Worm (Caenorhabditis elegans) whole organism, mixed stage, embryonic: ENCODE measurements around the gene lys-4.

ENCODE experiments used
- M03D4.4 ChIP-seq: sonication (generic microtip); optimal IDR thresholded peaks from 2 replicates; lab custom pipeline; 2017; ENCODE audit warnings: mild to moderate bottlenecking, missing genetic modification characterization, missing compliant biosample characterization
- bed-3 ChIP-seq: fragments of 200-800 bp; sonication (Bioruptor generic); optimal IDR thresholded peaks from 3 replicates; lab custom pipeline; 2018; ENCODE audit warnings: mild to moderate bottlenecking, missing genetic modification characterization, moderate library complexity, missing compliant biosample characterization
- blmp-1 ChIP-seq: fragments of 150-350 bp; optimal IDR thresholded peaks from 2 replicates; lab custom pipeline; 2014; ENCODE audit warnings: missing biosample characterization, missing genetic modification characterization
- ceh-39 ChIP-seq: fragments of 150-350 bp; optimal IDR thresholded peaks from 2 replicates; lab custom pipeline; 2014; ENCODE audit warnings: missing biosample characterization, missing genetic modification characterization
- ceh-43 ChIP-seq: fragments of 200-800 bp; sonication (Bioruptor generic); optimal IDR thresholded peaks from 2 replicates; lab custom pipeline; 2018; ENCODE audit warnings: mild to moderate bottlenecking, missing genetic modification characterization, moderate library complexity, missing compliant biosample characterization
- ceh-83 ChIP-seq: fragments of 200-800 bp; sonication (Bioruptor generic); optimal IDR thresholded peaks from 2 replicates; lab custom pipeline; 2018; ENCODE audit warnings: mild to moderate bottlenecking, missing genetic modification characterization, missing compliant biosample characterization
- ces-1 ChIP-seq: fragments of 150-350 bp; optimal IDR thresholded peaks from 2 replicates; lab custom pipeline; 2014; ENCODE audit warnings: missing biosample characterization, missing genetic modification reagents, missing genetic modification characterization
- cnd-1 ChIP-seq: fragments of 200-800 bp; sonication (Bioruptor generic); optimal IDR thresholded peaks from 2 replicates; lab custom pipeline; 2018; ENCODE audit warnings: mild to moderate bottlenecking, missing genetic modification characterization, missing compliant biosample characterization
- drap-1 ChIP-seq: fragments of 200-800 bp; sonication (Bioruptor generic); optimal IDR thresholded peaks from 3 replicates; lab custom pipeline; 2018; ENCODE audit warnings: mild to moderate bottlenecking, missing genetic modification characterization, missing compliant biosample characterization
- elt-1 ChIP-seq: sonication (generic microtip); optimal IDR thresholded peaks from 2 replicates; lab custom pipeline; 2017; ENCODE audit warnings: missing genetic modification characterization, mild to moderate bottlenecking, missing compliant biosample characterization, antibody characterized with exemption, moderate library complexity, borderline replicate concordance; ENCODE audit not compliant: insufficient read depth
- elt-3 ChIP-seq: fragments of 150-350 bp; optimal IDR thresholded peaks from 2 replicates; lab custom pipeline; 2014; ENCODE audit warnings: missing biosample characterization, missing genetic modification characterization
- flh-1 ChIP-seq: fragments of 200-800 bp; sonication (Bioruptor generic); optimal IDR thresholded peaks from 2 replicates; lab custom pipeline; 2018; ENCODE audit warnings: mild to moderate bottlenecking, missing genetic modification characterization, moderate library complexity, missing compliant biosample characterization
- ham-2 ChIP-seq: fragments of 200-800 bp; sonication (Bioruptor generic); optimal IDR thresholded peaks from 2 replicates; lab custom pipeline; 2018; ENCODE audit warnings: mild to moderate bottlenecking, missing genetic modification characterization, missing compliant biosample characterization
- hlh-1 ChIP-seq: fragments of 150-350 bp; optimal IDR thresholded peaks from 2 replicates; lab custom pipeline; 2014; ENCODE audit warnings: missing biosample characterization, missing genetic modification reagents, missing genetic modification characterization
- lin-13 ChIP-seq: fragments of 150-350 bp; optimal IDR thresholded peaks from 2 replicates; lab custom pipeline; 2014; ENCODE audit warnings: missing biosample characterization, missing genetic modification characterization
- lin-32 ChIP-seq: fragments of 200-800 bp; sonication (Bioruptor generic); optimal IDR thresholded peaks from 2 replicates; lab custom pipeline; 2018; ENCODE audit warnings: mild to moderate bottlenecking, missing genetic modification characterization, missing compliant biosample characterization
- lsy-2 ChIP-seq: fragments of 150-350 bp; optimal IDR thresholded peaks from 2 replicates; lab custom pipeline; 2014; ENCODE audit warnings: missing biosample characterization, missing genetic modification characterization
- mab-5 ChIP-seq: fragments of 150-350 bp; optimal IDR thresholded peaks from 2 replicates; lab custom pipeline; 2014; ENCODE audit warnings: missing biosample characterization, missing genetic modification characterization
- mep-1 ChIP-seq: fragments of 150-350 bp; optimal IDR thresholded peaks from 2 replicates; lab custom pipeline; 2017; ENCODE audit warnings: missing biosample characterization, missing genetic modification reagents, missing genetic modification characterization, inconsistent platforms
- mls-2 ChIP-seq: sonication (generic microtip); optimal IDR thresholded peaks from 2 replicates; lab custom pipeline; 2016; ENCODE audit warnings: mild to moderate bottlenecking, missing genetic modification characterization, moderate library complexity, missing compliant biosample characterization
- nhr-12 ChIP-seq: fragments of 150-350 bp; optimal IDR thresholded peaks from 2 replicates; lab custom pipeline; 2014; ENCODE audit warnings: missing biosample characterization, missing genetic modification characterization
- nhr-2 ChIP-seq: fragments of 150-350 bp; optimal IDR thresholded peaks from 2 replicates; lab custom pipeline; 2014; ENCODE audit warnings: missing biosample characterization, missing genetic modification characterization
- nhr-237 ChIP-seq: fragments of 150-350 bp; optimal IDR thresholded peaks from 2 replicates; lab custom pipeline; 2014; ENCODE audit warnings: missing biosample characterization, missing genetic modification characterization
- nhr-28 ChIP-seq: fragments of 150-350 bp; optimal IDR thresholded peaks from 2 replicates; lab custom pipeline; 2014; ENCODE audit warnings: missing biosample characterization, missing genetic modification characterization
- nhr-76 ChIP-seq: sonication (generic microtip); optimal IDR thresholded peaks from 2 replicates; lab custom pipeline; 2017; ENCODE audit warnings: missing biosample characterization, missing genetic modification characterization
- pha-4 ChIP-seq: fragments of 150-350 bp; optimal IDR thresholded peaks from 2 replicates; lab custom pipeline; 2018; ENCODE audit warnings: missing biosample characterization, missing genetic modification reagents, missing genetic modification characterization
- sem-2 ChIP-seq: fragments of 200-800 bp; sonication (Bioruptor generic); optimal IDR thresholded peaks from 2 replicates; lab custom pipeline; 2018; ENCODE audit warnings: mild to moderate bottlenecking, missing genetic modification characterization, missing compliant biosample characterization
- snpc-4 ChIP-seq: fragments of 150-350 bp; optimal IDR thresholded peaks from 2 replicates; lab custom pipeline; 2014; ENCODE audit warnings: missing biosample characterization, missing genetic modification characterization
- sptf-1 ChIP-seq: sonication (generic microtip); optimal IDR thresholded peaks from 2 replicates; lab custom pipeline; 2017; ENCODE audit warnings: mild to moderate bottlenecking, missing genetic modification characterization, moderate library complexity, missing compliant biosample characterization
- unc-120 ChIP-seq: sonication (generic microtip); optimal IDR thresholded peaks from 2 replicates; lab custom pipeline; 2017; ENCODE audit warnings: missing genetic modification characterization, missing compliant biosample characterization; ENCODE audit not compliant: poor library complexity, severe bottlenecking
- unc-62 ChIP-seq: fragments of 150-350 bp; optimal IDR thresholded peaks from 2 replicates; lab custom pipeline; 2014; ENCODE audit warnings: missing biosample characterization, missing genetic modification reagents, missing genetic modification characterization
- ztf-11 ChIP-seq: fragments of 150-350 bp; optimal IDR thresholded peaks from 2 replicates; lab custom pipeline; 2014; ENCODE audit warnings: missing biosample characterization, missing genetic modification characterization

The lys-4 gene

DNA sequence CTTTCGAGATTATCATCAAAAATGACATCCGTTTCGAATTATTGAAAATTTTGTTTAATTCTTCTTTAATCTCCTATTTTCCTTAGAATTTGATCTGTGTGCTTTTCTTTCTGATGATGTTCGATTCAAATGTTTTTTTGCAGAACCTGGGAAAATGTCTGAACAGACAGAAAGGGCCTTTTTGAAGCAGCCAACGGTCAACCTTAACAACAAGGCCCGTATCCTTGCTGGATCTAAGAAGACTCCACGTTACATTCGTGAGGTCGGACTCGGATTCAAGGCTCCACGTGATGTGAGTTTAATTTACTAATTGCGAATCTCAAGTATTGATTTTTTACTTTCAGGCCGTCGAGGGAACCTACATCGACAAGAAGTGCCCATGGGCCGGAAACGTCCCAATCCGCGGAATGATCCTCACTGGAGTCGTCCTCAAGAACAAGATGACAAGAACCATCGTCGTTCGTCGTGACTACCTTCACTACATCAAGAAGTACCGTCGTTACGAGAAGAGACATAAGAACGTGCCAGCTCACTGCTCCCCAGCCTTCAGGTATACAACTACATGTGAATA is 20.4 kb downstream of the lys-4 start, which contains the start of gene rps-11:
Gene rps-11 (plus strand): TSS at position 144 of the 571 bp plus-strand sequence.
- TF ChIP-seq elt-1 (tag; lab: Kevin White, UChicago), result no peak
- TF ChIP-seq ham-2 (GFP tag; lab: Kevin White, UChicago), result no peak
- no peak for TF ChIP-seq nhr-76
- no peak for TF ChIP-seq sem-2 (GFP tag; lab: Kevin White, UChicago)
- TF ChIP-seq elt-3 (tag; lab: Kevin White, UChicago), result no peak
- TF ChIP-seq mab-5 (tag; lab: Kevin White, UChicago), result no peak
- no peak for TF ChIP-seq nhr-28
- TF ChIP-seq snpc-4 (tag; lab: Kevin White, UChicago), result no peak
- TF ChIP-seq cnd-1 (tag; lab: Kevin White, UChicago), result no peak
- TF ChIP-seq ceh-83 (GFP tag; lab: Kevin White, UChicago), result no peak
- TF ChIP-seq hlh-1 (tag; lab: Kevin White, UChicago), result no peak

DNA sequence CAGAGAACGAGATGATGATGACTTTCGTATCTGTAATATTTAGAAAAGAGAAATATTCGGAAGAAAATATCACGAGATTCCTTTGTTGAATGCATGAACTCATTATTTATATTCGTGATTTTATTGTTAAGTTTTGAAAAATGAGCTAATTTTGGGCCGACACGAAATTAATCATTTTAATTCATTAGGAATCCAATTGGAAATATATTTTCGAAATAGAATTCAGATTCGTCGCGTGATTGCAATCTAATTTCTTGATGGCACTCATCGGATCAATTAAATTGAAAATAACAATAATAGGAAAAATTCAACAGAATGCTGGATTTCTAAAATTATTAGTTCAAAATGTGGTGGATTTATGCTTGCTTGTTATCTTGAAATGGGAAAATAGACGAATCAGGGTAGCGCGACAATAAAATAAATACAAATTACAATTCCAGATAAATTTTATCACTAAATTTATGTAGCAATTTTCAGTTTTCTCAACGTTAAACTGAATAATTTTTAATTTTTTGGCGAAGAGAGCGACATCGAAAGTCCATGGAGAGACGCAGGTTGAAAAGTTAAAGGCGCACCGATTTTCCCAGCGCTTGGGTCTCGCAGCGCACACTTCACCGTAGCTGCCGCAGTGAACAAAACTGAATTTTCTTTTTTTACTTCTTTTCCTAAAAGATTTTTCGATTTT is 21.1 kb downstream of the lys-4 start:
- TF ChIP-seq drap-1 (peak; percentile 33), nhr-237 (tag; lab: Kevin White, UChicago) (no peak), M03D4.4 (tag; lab: Kevin White, UChicago) (peak; percentile 39), blmp-1 (tag; lab: Kevin White, UChicago) (no peak), lin-32 (no peak), mls-2 (tag; lab: Kevin White, UChicago) (peak; percentile 32), mab-5 (tag; lab: Kevin White, UChicago) (no peak), sptf-1 (tag; lab: Kevin White, UChicago) (peak; percentile 17), pha-4 (tag; lab: Kevin White, UChicago) (peak; percentile 49), ceh-43 (GFP tag; lab: Kevin White, UChicago) (no peak), ces-1 (GFP tag; lab: Kevin White, UChicago) (peak; percentile 22), ztf-11 (tag; lab: Kevin White, UChicago) (no peak), bed-3 (GFP tag; lab: Kevin White, UChicago) (no peak), mep-1 (tag; lab: Kevin White, UChicago) (peak; percentile 80), elt-1 (tag; lab: Kevin White, UChicago) (peak; percentile 18), flh-1 (no peak), unc-62 (GFP tag; lab: Kevin White, UChicago) (peak; percentile 38), elt-3 (tag; lab: Kevin White, UChicago) (no peak), lsy-2 (peak; percentile 91), nhr-2 (tag; lab: Kevin White, UChicago) (no peak), unc-120 (tag; lab: Kevin White, UChicago) (peak; percentile 19), hlh-1 (tag; lab: Kevin White, UChicago) (peak; percentile 39), lin-13 (tag; lab: Kevin White, UChicago) (peak; percentile 52), ceh-39 (peak; percentile 8)

DNA sequence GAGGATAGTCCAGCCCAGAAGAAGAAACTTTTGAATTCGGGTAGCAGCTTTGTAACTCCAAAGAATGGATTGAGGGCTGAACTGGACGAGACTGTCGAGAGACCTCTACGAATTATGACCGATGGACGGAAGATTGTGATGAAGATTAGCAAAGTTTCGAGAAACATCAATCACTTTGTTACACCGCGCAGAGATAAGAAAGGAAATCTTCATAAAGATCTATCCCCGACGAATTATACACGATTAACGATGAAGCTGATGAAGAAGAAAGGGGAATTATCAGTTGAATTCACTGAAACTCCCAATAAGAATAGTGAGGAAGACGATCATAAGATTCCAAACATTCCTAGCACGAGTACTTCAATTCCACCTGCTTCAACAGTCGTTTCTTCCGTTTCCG is 23.3 kb downstream of the lys-4 start:
- TF ChIP-seq elt-1 (tag; lab: Kevin White, UChicago) (peak; percentile 94), pha-4 (tag; lab: Kevin White, UChicago) (no peak), lin-32 (no peak), unc-62 (GFP tag; lab: Kevin White, UChicago) (peak; percentile 41), sem-2 (GFP tag; lab: Kevin White, UChicago) (no peak), snpc-4 (tag; lab: Kevin White, UChicago) (no peak)

- TF ChIP-seq ceh-39 (no peak), lsy-2 (no peak), lin-13 (tag; lab: Kevin White, UChicago) (no peak), M03D4.4 (tag; lab: Kevin White, UChicago) (no peak), ceh-83 (GFP tag; lab: Kevin White, UChicago) (no peak), nhr-76 (no peak), lin-32 (no peak), unc-120 (tag; lab: Kevin White, UChicago) (no peak), ces-1 (GFP tag; lab: Kevin White, UChicago) (no peak), nhr-237 (tag; lab: Kevin White, UChicago) (no peak), bed-3 (GFP tag; lab: Kevin White, UChicago) (no peak), nhr-2 (tag; lab: Kevin White, UChicago) (no peak), drap-1 (no peak), nhr-12 (tag; lab: Kevin White, UChicago) (no peak)
Observed at ce11 chrIV:11597079-11597478, 25.9 kb downstream of the lys-4 start.
